Worm (Caenorhabditis elegans) whole organism, early embryonic: Measurements from ENCODE around the gene figl-1.
"Not testable (repeated sequence)": the region's sequence is repeated elsewhere in the genome, so short reads cannot be mapped to it uniquely, and the experiment has no call there.

Experiments
- B0310.2 ChIP-seq: sonication (generic microtip); optimal IDR thresholded peaks from 2 replicates; lab custom pipeline; 2016; ENCODE audit warnings: mild to moderate bottlenecking, missing genetic modification characterization, missing compliant biosample characterization
- F13C5.2 ChIP-seq: sonication (generic microtip); optimal IDR thresholded peaks from 2 replicates; lab custom pipeline; 2017; ENCODE audit warnings: mild to moderate bottlenecking, missing genetic modification characterization, inconsistent platforms, missing compliant biosample characterization
- aly-1 ChIP-seq: sonication (generic microtip); optimal IDR thresholded peaks from 2 replicates; lab custom pipeline; 2016; ENCODE audit warnings: missing genetic modification characterization, missing compliant biosample characterization
- ama-1 ChIP-seq: fragments of 150-350 bp; optimal IDR thresholded peaks from 2 replicates; lab custom pipeline; 2014
- ceh-13 ChIP-seq: fragments of 200-800 bp; sonication (Bioruptor generic); optimal IDR thresholded peaks from 2 replicates; lab custom pipeline; 2018; ENCODE audit warnings: mild to moderate bottlenecking, missing genetic modification characterization, missing compliant biosample characterization
- ceh-36 ChIP-seq: sonication (generic microtip); optimal IDR thresholded peaks from 2 replicates; lab custom pipeline; 2016; ENCODE audit warnings: missing genetic modification characterization, inconsistent platforms, missing compliant biosample characterization
- ets-7 ChIP-seq: sonication (generic microtip); optimal IDR thresholded peaks from 2 replicates; lab custom pipeline; 2016; ENCODE audit warnings: missing genotype, missing genetic modification characterization, missing compliant biosample characterization
- flt-1 ChIP-seq: fragments of 200-800 bp; sonication (Bioruptor generic); IDR thresholded peaks from 2 replicates; pipeline ENCODE4 v1.3.6; 2022; ENCODE audit warnings: missing genetic modification characterization, missing compliant biosample characterization
- hmbx-1 ChIP-seq: sonication (generic microtip); optimal IDR thresholded peaks from 2 replicates; lab custom pipeline; 2016; ENCODE audit warnings: mild to moderate bottlenecking, missing genetic modification characterization, missing compliant biosample characterization
- hmg-4 ChIP-seq: fragments of 200-800 bp; sonication (Bioruptor generic); optimal IDR thresholded peaks from 2 replicates; lab custom pipeline; 2018; ENCODE audit warnings: mild to moderate bottlenecking, missing genetic modification characterization, missing compliant biosample characterization
- hnd-1 ChIP-seq: sonication (generic microtip); optimal IDR thresholded peaks from 2 replicates; lab custom pipeline; 2016; ENCODE audit warnings: missing genetic modification characterization, missing compliant biosample characterization
- pes-1 ChIP-seq: fragments of 200-800 bp; sonication (Bioruptor generic); IDR thresholded peaks from 2 replicates; pipeline ENCODE4 v1.3.6; 2022; ENCODE audit warnings: missing genetic modification reagents, missing genetic modification characterization, missing compliant biosample characterization
- scrt-1 ChIP-seq: fragments of 200-800 bp; sonication (Bioruptor generic); IDR thresholded peaks from 2 replicates; pipeline ENCODE4 v1.3.6; 2022; ENCODE audit warnings: missing genetic modification characterization, missing compliant biosample characterization
- sea-1 ChIP-seq: fragments of 200-800 bp; sonication (Bioruptor generic); conservative IDR thresholded peaks from 2 replicates; pipeline ENCODE4 v1.3.6; 2022; ENCODE audit warnings: missing genetic modification characterization, missing compliant biosample characterization
- tbx-11 ChIP-seq: fragments of 200-800 bp; sonication (Bioruptor generic); IDR thresholded peaks from 2 replicates; pipeline ENCODE4 v1.3.6; 2022; ENCODE audit warnings: missing genetic modification characterization, missing compliant biosample characterization
- tbx-37 ChIP-seq: fragments of 200-800 bp; sonication (Bioruptor generic); conservative IDR thresholded peaks from 2 replicates; pipeline ENCODE4 v1.3.6; 2022; ENCODE audit warnings: missing genetic modification reagents, missing genetic modification characterization, missing compliant biosample characterization
- tra-4 ChIP-seq: sonication (generic microtip); optimal IDR thresholded peaks from 2 replicates; lab custom pipeline; 2017; ENCODE audit warnings: missing genetic modification characterization, missing compliant biosample characterization

The figl-1 gene

ce11 chrV:4341208-4341607 lies 4.6 kb downstream of the figl-1 start, which contains the start of gene glrx-3:
Gene glrx-3 (minus strand): TSS chrV:4341308.
- TF ChIP-seq flt-1 (GFP tag; lab: Robert Waterston, UW) (no peak), ama-1 (no peak), hmg-4 (GFP tag; lab: Kevin White, UChicago) (no peak), ceh-36 (tag; lab: Kevin White, UChicago) (no peak), pes-1 (GFP tag; lab: Robert Waterston, UW) (no peak)

- TF ChIP-seq sea-1 (GFP tag; lab: Robert Waterston, UW) (no peak), tbx-37 (GFP tag; lab: Robert Waterston, UW) (no peak), F13C5.2 (no peak), tbx-11 (GFP tag; lab: Robert Waterston, UW) (no peak), flt-1 (GFP tag; lab: Robert Waterston, UW) (no peak), hmg-4 (GFP tag; lab: Kevin White, UChicago) (no peak), ama-1 (no peak), ets-7 (tag; lab: Kevin White, UChicago) (no peak), B0310.2 (tag; lab: Kevin White, UChicago) (no peak), tra-4 (no peak)
Observed at ce11 chrV:4339479-4339878, 6.3 kb downstream of the figl-1 start.

DNA sequence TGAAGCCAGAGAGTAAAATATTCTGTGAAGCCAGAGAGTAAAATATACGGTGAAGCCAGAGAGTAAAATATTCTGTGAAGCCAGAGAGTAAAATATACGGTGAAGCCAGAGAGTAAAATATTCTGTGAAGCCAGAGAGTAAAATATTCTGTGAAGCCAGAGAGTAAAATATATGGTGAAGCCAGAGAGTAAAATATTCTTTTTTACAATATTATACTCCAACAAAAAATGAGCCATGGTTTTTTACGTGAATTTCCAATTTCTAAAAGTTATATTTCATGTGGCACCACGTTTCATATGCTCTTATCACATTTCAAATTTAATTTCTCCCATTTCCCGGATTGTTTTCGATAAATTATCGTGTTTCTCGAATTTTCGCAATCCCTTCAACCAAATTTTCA lies 9.3 kb downstream of the figl-1 start, which contains the start of gene irld-1:
Gene irld-1, plus strand, starts transcription at position 301 of the 400 bp plus-strand sequence.
- not testable (repeated sequence) for TF ChIP-seq aly-1 (tag; lab: Kevin White, UChicago); F13C5.2; ceh-13

DNA sequence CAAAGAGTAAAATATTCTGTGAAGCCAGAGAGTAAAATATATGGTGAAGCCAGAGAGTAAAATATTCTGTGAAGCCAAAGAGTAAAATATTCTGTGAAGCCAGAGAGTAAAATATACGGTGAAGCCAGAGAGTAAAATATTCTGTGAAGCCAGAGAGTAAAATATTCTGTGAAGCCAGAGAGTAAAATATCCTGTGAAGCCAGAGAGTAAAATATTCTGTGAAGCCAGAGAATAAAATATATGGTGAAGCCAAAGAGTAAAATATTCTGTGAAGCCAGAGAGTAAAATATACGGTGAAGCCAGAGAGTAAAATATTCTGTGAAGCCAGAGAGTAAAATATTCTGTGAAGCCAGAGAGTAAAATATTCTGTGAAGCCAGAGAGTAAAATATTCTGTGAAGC lies 12.3 kb downstream of the figl-1 start:
- TF ChIP-seq tbx-37 (GFP tag; lab: Robert Waterston, UW) = peak; percentile 40; the same call in 1 of the 2 replicates

DNA sequence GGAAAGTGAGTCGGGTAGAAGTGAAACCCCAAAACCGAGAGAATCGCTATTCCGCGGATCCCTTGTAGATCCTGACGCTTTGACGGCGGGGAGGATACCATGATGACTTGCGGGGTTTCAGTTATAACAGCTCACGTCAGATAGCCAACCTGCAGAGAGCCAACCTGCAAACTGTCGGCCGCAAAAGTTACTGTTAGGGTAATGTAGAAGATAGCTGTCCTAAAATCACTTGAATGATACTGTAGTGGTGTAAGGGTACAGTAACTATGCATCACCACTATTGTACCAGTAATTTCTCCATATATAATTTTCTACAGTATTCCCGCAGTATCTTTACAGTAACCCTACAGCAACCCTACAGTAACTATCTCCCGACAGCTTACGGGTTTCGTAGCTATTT lies 13.3 kb downstream of the figl-1 start, which contains the start of gene oac-12:
Gene oac-12, minus strand, starts transcription at position 101 of the 400 bp plus-strand sequence.
- TF ChIP-seq aly-1 (tag; lab: Kevin White, UChicago) (no peak), hmbx-1 (tag; lab: Kevin White, UChicago) (no peak), ets-7 (tag; lab: Kevin White, UChicago) (no peak), hmg-4 (GFP tag; lab: Kevin White, UChicago) (no peak), flt-1 (GFP tag; lab: Robert Waterston, UW) (no peak), B0310.2 (tag; lab: Kevin White, UChicago) (no peak), scrt-1 (GFP tag; lab: Robert Waterston, UW) (no peak)

DNA sequence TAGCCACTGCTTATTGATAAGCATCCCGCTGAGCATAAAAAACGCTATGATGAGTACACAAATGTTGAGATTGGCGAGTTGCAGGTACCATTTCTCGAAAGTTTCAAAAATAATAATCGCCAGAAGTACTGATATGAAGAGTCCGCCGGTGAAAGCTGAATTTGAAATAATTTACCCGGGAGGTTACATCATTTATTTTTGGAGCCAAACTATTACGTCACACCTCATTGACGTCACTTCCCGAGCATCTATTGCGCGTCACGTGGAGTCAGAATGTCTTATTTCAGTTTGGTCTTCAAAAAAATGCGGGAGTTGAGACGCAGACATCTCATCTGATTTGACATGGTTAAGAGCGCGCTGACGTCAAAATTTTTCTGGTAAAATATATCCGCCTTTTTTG lies 15.0 kb downstream of the figl-1 start:
- no peak for TF ChIP-seq sea-1 (GFP tag; lab: Robert Waterston, UW)
- no peak for TF ChIP-seq tbx-37 (GFP tag; lab: Robert Waterston, UW)
- no peak for TF ChIP-seq flt-1 (GFP tag; lab: Robert Waterston, UW)
- TF ChIP-seq tbx-11 (GFP tag; lab: Robert Waterston, UW) = no peak
- TF ChIP-seq ceh-36 (tag; lab: Kevin White, UChicago) = no peak
- no peak for TF ChIP-seq aly-1 (tag; lab: Kevin White, UChicago)

ce11 chrV:4326841-4327240 lies 19.0 kb downstream of the figl-1 start, which contains the start of gene D2063.1:
Gene D2063.1 (plus strand): TSS chrV:4327121.
- TF ChIP-seq scrt-1 (GFP tag; lab: Robert Waterston, UW) (no peak), F13C5.2 (no peak), flt-1 (GFP tag; lab: Robert Waterston, UW) (no peak), tra-4 (no peak), hmg-4 (GFP tag; lab: Kevin White, UChicago) (no peak), sea-1 (GFP tag; lab: Robert Waterston, UW) (no peak), hmbx-1 (tag; lab: Kevin White, UChicago) (no peak), tbx-11 (GFP tag; lab: Robert Waterston, UW) (no peak), ceh-36 (tag; lab: Kevin White, UChicago) (no peak), hnd-1 (tag; lab: Kevin White, UChicago) (no peak), pes-1 (GFP tag; lab: Robert Waterston, UW) (no peak), ama-1 (no peak), tbx-37 (GFP tag; lab: Robert Waterston, UW) (no peak), B0310.2 (tag; lab: Kevin White, UChicago) (no peak), ceh-13 (no peak), ets-7 (tag; lab: Kevin White, UChicago) (no peak)

DNA sequence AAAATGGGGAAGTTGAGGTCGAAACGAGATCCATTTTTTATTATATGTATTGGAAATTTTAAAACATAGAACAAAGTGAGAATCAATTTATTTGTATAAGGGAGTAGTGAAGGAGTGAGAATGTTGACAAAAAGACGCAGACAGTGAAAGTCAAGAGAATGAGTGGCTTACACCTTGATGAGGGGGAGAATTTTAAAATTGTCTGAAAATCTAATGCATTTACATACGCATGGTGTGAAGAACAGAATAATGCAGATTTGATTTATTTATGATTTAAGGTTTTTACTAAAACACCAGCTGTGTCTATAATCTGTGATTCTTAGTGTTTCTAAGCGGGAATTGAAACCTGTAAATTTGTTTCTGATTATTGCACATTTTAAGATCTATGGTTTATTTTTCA lies 20.4 kb downstream of the figl-1 start, which contains the start of gene nhr-125:
Gene nhr-125, minus strand, starts transcription at position 101 of the 400 bp plus-strand sequence.
- TF ChIP-seq aly-1 (tag; lab: Kevin White, UChicago) (no peak), ets-7 (tag; lab: Kevin White, UChicago) (no peak), flt-1 (GFP tag; lab: Robert Waterston, UW) (no peak), tbx-37 (GFP tag; lab: Robert Waterston, UW) (no peak), pes-1 (GFP tag; lab: Robert Waterston, UW) (no peak), ceh-13 (no peak), tra-4 (no peak), hnd-1 (tag; lab: Kevin White, UChicago) (no peak)

DNA sequence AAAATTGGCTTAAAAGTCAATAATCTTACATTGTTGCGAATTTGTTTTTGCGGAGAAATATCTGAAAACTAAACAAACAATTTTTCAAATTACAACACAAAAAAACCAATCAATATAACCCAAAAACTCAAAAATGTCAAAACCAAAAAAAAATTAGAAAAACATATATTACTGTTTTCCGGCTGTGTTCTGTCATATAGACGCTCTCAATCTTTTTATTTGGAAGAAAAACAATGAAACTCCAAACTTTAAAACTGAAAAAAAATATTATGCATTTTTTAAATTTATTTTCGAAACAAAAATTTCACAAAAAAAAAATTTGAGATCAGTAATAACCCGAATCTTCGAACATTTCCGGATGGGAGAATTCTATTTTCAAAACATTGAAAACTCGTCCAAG lies 23.1 kb downstream of the figl-1 start, which contains the start of gene R02D1.2:
Gene R02D1.2, minus strand, starts transcription at position 101 of the 400 bp plus-strand sequence.
- no peak for TF ChIP-seq tbx-37 (GFP tag; lab: Robert Waterston, UW)
